Fruit fly (Drosophila melanogaster): Measurements from ENCODE around the gene CG44261.

DNA sequence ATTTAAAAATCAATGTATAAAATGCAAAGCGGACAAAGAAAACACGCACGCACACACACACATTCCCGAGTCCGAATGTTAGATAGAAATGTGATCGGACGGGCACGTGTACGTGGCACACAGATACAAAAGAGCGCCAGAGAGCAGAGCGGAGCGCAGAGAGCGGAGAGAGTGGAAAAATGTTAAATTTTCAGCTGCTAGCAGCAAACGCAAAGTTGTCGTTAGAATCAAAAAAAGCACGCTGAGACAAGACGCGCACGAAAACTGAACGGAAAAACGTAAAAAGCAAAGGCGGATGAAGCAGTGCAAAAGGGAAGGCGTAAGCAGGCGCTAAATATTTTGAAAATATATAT, 11.3 kb upstream of the CG44261 start:
- TF ChIP-seq Hr38 (GFP tag; optimal IDR thresholded peaks at IDR 0.05), result no peak
- TF ChIP-seq CG6854 (GFP tag; optimal IDR thresholded peaks at IDR 0.05), result peak; percentile 62
- no peak for TF ChIP-seq Hr39 (GFP tag; optimal IDR thresholded peaks at IDR 0.05)
- no peak for TF ChIP-seq Ets96B (tag; optimal IDR thresholded peaks at IDR 0.05)
- TF ChIP-seq CG11902 (GFP tag; optimal IDR thresholded peaks at IDR 0.05), result no peak
- no peak for TF ChIP-seq CG8319 (GFP tag; optimal IDR thresholded peaks at IDR 0.05)
- peak; percentile 14 for TF ChIP-seq Eip75B (GFP tag; optimal IDR thresholded peaks at IDR 0.05)
- TF ChIP-seq lz (GFP tag; optimal IDR thresholded peaks at IDR 0.05), result no peak
- no peak for TF ChIP-seq achi (GFP tag; optimal IDR thresholded peaks at IDR 0.05)
- TF ChIP-seq CG6276 (GFP tag; optimal IDR thresholded peaks at IDR 0.05), result no peak
- TF ChIP-seq Sox102F (GFP tag; optimal IDR thresholded peaks at IDR 0.05), result peak; percentile 34
- no peak for TF ChIP-seq CG3032 (tag; optimal IDR thresholded peaks at IDR 0.05)
- TF ChIP-seq pdm3 (GFP tag; optimal IDR thresholded peaks at IDR 0.05), result no peak
- no peak for TF ChIP-seq CG11294 (GFP tag; IDR thresholded peaks at IDR 0.05)
